Worm (Caenorhabditis elegans): ENCODE data around the gene D1054.3.

- TF ChIP-seq pag-3 (tag; optimal IDR thresholded peaks at IDR 0.05; ENCODE audit: borderline replicate concordance, insufficient read depth): no peak
- no peak for TF ChIP-seq pqm-1 (tag; optimal IDR thresholded peaks at IDR 0.05)
- no peak for TF ChIP-seq tbx-2 (tag; optimal IDR thresholded peaks at IDR 0.05)
- no peak for TF ChIP-seq vab-15 (tag; optimal IDR thresholded peaks at IDR 0.05)
- TF ChIP-seq lin-14 (GFP tag; optimal IDR thresholded peaks at IDR 0.05): no peak
Observed at ce11 chrV:10754050-10754449, 17.2 kb upstream of the D1054.3 start, which contains the start of gene F28H7.7.
